Fruit fly (Drosophila melanogaster) whole organism, wandering third instar larva: ENCODE measurements around the gene CG13065.

ENCODE experiments used
- CrebA ChIP-seq: fragments of 200-800 bp; sonication (Bioruptor generic); optimal IDR thresholded peaks from 2 replicates; lab custom pipeline; 2016; ENCODE audit warnings: missing biosample characterization, mild to moderate bottlenecking, missing genetic modification characterization, borderline replicate concordance
- Dfd ChIP-seq: fragments of >200 bp; optimal IDR thresholded peaks from 2 replicates; lab custom pipeline; 2017; ENCODE audit warnings: missing biosample characterization, missing genetic modification characterization
- HLH106 ChIP-seq: fragments of 200-800 bp; optimal IDR thresholded peaks from 3 replicates; lab custom pipeline; 2019; ENCODE audit warnings: missing biosample characterization, mild to moderate bottlenecking, missing genetic modification characterization, moderate library complexity
- Hr78 ChIP-seq: fragments of >200 bp; optimal IDR thresholded peaks from 2 replicates; lab custom pipeline; 2017; ENCODE audit warnings: missing biosample characterization, missing genetic modification characterization
- Mio ChIP-seq: sonication (Bioruptor generic); optimal IDR thresholded peaks from 2 replicates; lab custom pipeline; 2016; ENCODE audit warnings: missing biosample characterization, missing genetic modification characterization
- OdsH ChIP-seq: fragments of 200-800 bp; sonication (Bioruptor generic); optimal IDR thresholded peaks from 2 replicates; lab custom pipeline; 2016; ENCODE audit warnings: missing biosample characterization, mild to moderate bottlenecking, missing genetic modification characterization
- Sp1 ChIP-seq: fragments of 200-800 bp; sonication (Bioruptor generic); optimal IDR thresholded peaks from 3 replicates; lab custom pipeline; 2019; ENCODE audit warnings: missing biosample characterization, mild to moderate bottlenecking, missing genetic modification characterization, moderate library complexity
- ey ChIP-seq: fragments of 200-800 bp; sonication (Bioruptor generic); optimal IDR thresholded peaks from 2 replicates; lab custom pipeline; 2016; ENCODE audit warnings: missing biosample characterization, missing genetic modification characterization
- foxo ChIP-seq, 2 experiments: fragments of 200-800 bp; sonication (Bioruptor generic); optimal IDR thresholded peaks; 2 replicates in 1 of 2; 3 replicates in 1 of 2; lab custom pipeline; 2016 to 2017; ENCODE audit warnings: missing biosample characterization in 2 of 2, missing genetic modification characterization in 2 of 2
- fru ChIP-seq: fragments of 200-800 bp; sonication (Bioruptor generic); optimal IDR thresholded peaks from 3 replicates; lab custom pipeline; 2016; ENCODE audit warnings: missing biosample characterization, mild to moderate bottlenecking, missing genetic modification characterization
- psq ChIP-seq: fragments of 200-800 bp; sonication (Bioruptor generic); optimal IDR thresholded peaks from 3 replicates; lab custom pipeline; 2017; ENCODE audit warnings: missing biosample characterization, mild to moderate bottlenecking, missing genetic modification characterization, moderate library complexity
- sage ChIP-seq: fragments of 200-800 bp; sonication (Bioruptor generic); optimal IDR thresholded peaks from 2 replicates; lab custom pipeline; 2016; ENCODE audit warnings: missing biosample characterization, mild to moderate bottlenecking, missing genetic modification characterization
- sv ChIP-seq: fragments of 200-800 bp; sonication (Bioruptor generic); optimal IDR thresholded peaks from 3 replicates; lab custom pipeline; 2016; ENCODE audit warnings: missing biosample characterization, missing genetic modification characterization
- usp ChIP-seq: fragments of >200 bp; optimal IDR thresholded peaks from 2 replicates; lab custom pipeline; 2017; ENCODE audit warnings: missing biosample characterization, missing genetic modification characterization

DNA sequence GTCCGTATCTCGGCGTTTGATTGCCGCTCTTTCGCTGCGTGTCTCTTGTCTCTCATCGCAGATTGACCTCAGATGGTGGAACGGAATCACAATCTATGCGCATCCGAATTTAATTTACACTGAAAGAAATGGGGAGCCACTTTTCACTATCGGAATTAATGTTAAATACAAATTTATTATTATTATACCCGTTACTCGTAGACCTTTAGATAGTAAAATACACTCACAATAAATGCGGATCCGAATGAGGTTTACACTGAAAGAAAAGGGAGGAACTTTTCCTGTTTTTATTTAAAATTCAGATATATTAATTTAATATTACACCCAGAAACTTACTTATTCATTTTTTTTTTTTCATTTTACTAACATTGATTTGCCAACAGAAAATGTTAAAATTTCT, 11.8 kb downstream of the CG13065 start:
- TF ChIP-seq Dfd (GFP tag; lab: Kevin White, UChicago) (no peak), fru (no peak), ey (no peak), Mio (GFP tag; lab: Kevin White, UChicago) (no peak), Hr78 (no peak), sv (GFP tag; lab: Kevin White, UChicago) (no peak), foxo (GFP tag; optimal IDR thresholded peaks at IDR 0.05; lab: Kevin White, UChicago) (peak in 1 of 2 experiments; percentile 9), HLH106 (tag; lab: Kevin White, UChicago) (no peak), usp (GFP tag; lab: Kevin White, UChicago) (no peak), CrebA (GFP tag; lab: Kevin White, UChicago) (no peak), psq (no peak), Sp1 (GFP tag; lab: Kevin White, UChicago) (no peak), OdsH (GFP tag; lab: Kevin White, UChicago) (no peak), sage (GFP tag; lab: Kevin White, UChicago) (no peak)
